Worm (Caenorhabditis elegans): ENCODE data around the gene F35F10.13.

DNA sequence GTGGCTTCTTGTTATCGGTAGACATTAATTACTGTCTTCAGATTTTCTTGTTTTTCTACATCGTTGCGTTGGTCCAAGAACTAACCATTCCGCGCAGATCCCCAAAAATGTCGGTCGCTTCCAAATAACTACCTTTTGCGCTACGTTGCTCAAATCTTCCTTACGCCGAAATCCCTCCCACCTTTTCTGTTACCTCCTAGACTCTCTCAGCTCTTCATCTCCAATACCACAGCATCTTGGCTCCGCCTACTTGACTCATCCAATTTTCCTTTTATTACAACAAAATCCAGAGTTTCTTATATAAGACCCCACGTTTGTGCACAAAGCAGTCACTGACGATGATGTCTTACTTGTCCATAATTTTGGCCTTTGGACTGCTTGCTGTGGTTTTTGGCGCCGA is 34.0 kb upstream of the F35F10.13 start, which contains the start of gene C17B7.12:
- TF ChIP-seq F13H6.1 (tag; optimal IDR thresholded peaks at IDR 0.05) (no peak), nhr-25 (tag; optimal IDR thresholded peaks at IDR 0.05) (no peak), ama-1 (optimal IDR thresholded peaks at IDR 0.05) (no peak), lin-39 (tag; optimal IDR thresholded peaks at IDR 0.05) (no peak), ztf-4 (tag; optimal IDR thresholded peaks at IDR 0.05) (no peak)
